Worm (Caenorhabditis elegans) whole organism, young adult: ENCODE results near the gene F02D8.1.

ENCODE experiments used
- B0035.1 ChIP-seq: sonication (generic microtip); optimal IDR thresholded peaks from 2 replicates; lab custom pipeline; 2016; ENCODE audit warnings: missing genetic modification characterization, mild to moderate bottlenecking, missing compliant biosample characterization, missing genotype, missing genetic modification reagents
- B0261.1 ChIP-seq: sonication (generic microtip); optimal IDR thresholded peaks from 2 replicates; lab custom pipeline; 2016; ENCODE audit warnings: mild to moderate bottlenecking, missing genetic modification characterization, moderate library complexity, missing compliant biosample characterization
- B0336.3 ChIP-seq: fragments of 200-800 bp; sonication (Bioruptor generic); IDR thresholded peaks from 2 replicates; pipeline ENCODE4 v1.3.6; 2022; ENCODE audit warnings: missing genetic modification characterization, missing compliant biosample characterization
- F22D6.2 ChIP-seq: sonication (generic microtip); optimal IDR thresholded peaks from 2 replicates; lab custom pipeline; 2016; ENCODE audit warnings: mild to moderate bottlenecking, missing genetic modification characterization, missing compliant biosample characterization
- F33H1.4 ChIP-seq: fragments of 200-800 bp; sonication (Bioruptor generic); IDR thresholded peaks from 2 replicates; pipeline ENCODE4 v1.3.6; 2022; ENCODE audit warnings: missing genetic modification reagents, missing genetic modification characterization, missing compliant biosample characterization
- F37B4.10 ChIP-seq: fragments of 200-800 bp; sonication (Bioruptor generic); IDR thresholded peaks from 2 replicates; pipeline ENCODE4 v1.3.6; 2022; ENCODE audit warnings: missing genetic modification characterization, missing compliant biosample characterization
- F57C9.4 ChIP-seq: sonication (generic microtip); optimal IDR thresholded peaks from 2 replicates; lab custom pipeline; 2017; ENCODE audit warnings: mild to moderate bottlenecking, missing genetic modification characterization, missing compliant biosample characterization
- K12H6.12 ChIP-seq: fragments of 200-800 bp; sonication (Bioruptor generic); optimal IDR thresholded peaks from 2 replicates; lab custom pipeline; 2018; ENCODE audit warnings: mild to moderate bottlenecking, missing genetic modification characterization, missing compliant biosample characterization
- Y79H2A.3 ChIP-seq: fragments of 200-800 bp; sonication (Bioruptor generic); conservative IDR thresholded peaks from 2 replicates; pipeline ENCODE4 v1.3.6; 2022; ENCODE audit warnings: missing genetic modification reagents, missing genetic modification characterization, missing compliant biosample characterization
- athp-1 ChIP-seq: sonication (generic microtip); optimal IDR thresholded peaks from 2 replicates; lab custom pipeline; 2017; ENCODE audit warnings: mild to moderate bottlenecking, missing genetic modification characterization, missing compliant biosample characterization
- attf-3 ChIP-seq: fragments of 200-800 bp; sonication (Bioruptor generic); conservative IDR thresholded peaks from 2 replicates; pipeline ENCODE4 v1.3.6; 2022; ENCODE audit warnings: missing genetic modification reagents, missing genetic modification characterization, missing compliant biosample characterization
- bed-2 ChIP-seq: fragments of 200-800 bp; sonication (Bioruptor generic); IDR thresholded peaks from 2 replicates; pipeline ENCODE4 v1.3.6; 2022; ENCODE audit warnings: missing genetic modification reagents, missing genetic modification characterization, missing compliant biosample characterization
- cebp-2 ChIP-seq: fragments of 200-800 bp; sonication (Bioruptor generic); IDR thresholded peaks from 2 replicates; pipeline ENCODE4 v1.3.6; 2022; ENCODE audit warnings: missing genetic modification characterization, missing compliant biosample characterization
- ceh-100 ChIP-seq: fragments of 200-800 bp; sonication (Bioruptor generic); IDR thresholded peaks from 2 replicates; pipeline ENCODE4 v1.3.6; 2022; ENCODE audit warnings: missing genetic modification reagents, missing genetic modification characterization, missing compliant biosample characterization
- ceh-79 ChIP-seq: sonication (generic microtip); optimal IDR thresholded peaks from 2 replicates; lab custom pipeline; 2017; ENCODE audit warnings: mild to moderate bottlenecking, missing genetic modification characterization, missing compliant biosample characterization
- dpff-1 ChIP-seq: sonication (generic microtip); optimal IDR thresholded peaks from 2 replicates; lab custom pipeline; 2017; ENCODE audit warnings: mild to moderate bottlenecking, missing genetic modification characterization, missing compliant biosample characterization
- efl-1 ChIP-seq: fragments of 150-350 bp; optimal IDR thresholded peaks from 2 replicates; lab custom pipeline; 2014; ENCODE audit warnings: missing biosample characterization, missing genetic modification reagents, missing genetic modification characterization
- egl-44 ChIP-seq: fragments of 200-800 bp; sonication (Bioruptor generic); IDR thresholded peaks from 2 replicates; pipeline ENCODE4 v1.3.6; 2022; ENCODE audit warnings: missing genetic modification reagents, missing genetic modification characterization, missing compliant biosample characterization
- ets-4 ChIP-seq: fragments of 200-800 bp; sonication (Bioruptor generic); optimal IDR thresholded peaks from 2 replicates; lab custom pipeline; 2018; ENCODE audit warnings: mild to moderate bottlenecking, missing genetic modification characterization, missing compliant biosample characterization
- fkh-3 ChIP-seq: sonication (generic microtip); optimal IDR thresholded peaks from 2 replicates; lab custom pipeline; 2016; ENCODE audit warnings: mild to moderate bottlenecking, missing genetic modification characterization, missing compliant biosample characterization
- gei-17 ChIP-seq: fragments of 200-800 bp; sonication (Bioruptor generic); optimal IDR thresholded peaks from 2 replicates; lab custom pipeline; 2018; ENCODE audit warnings: mild to moderate bottlenecking, missing genetic modification characterization, missing compliant biosample characterization
- him-1 ChIP-seq: sonication (generic microtip); optimal IDR thresholded peaks from 2 replicates; lab custom pipeline; 2016; ENCODE audit warnings: missing genotype, missing genetic modification reagents, missing genetic modification characterization, missing compliant biosample characterization
- hmg-1.2 ChIP-seq: fragments of 200-800 bp; sonication (Bioruptor generic); IDR thresholded peaks from 2 replicates; pipeline ENCODE4 v1.3.6; 2022; ENCODE audit warnings: missing genetic modification reagents, missing genetic modification characterization, missing compliant biosample characterization
- hmg-20 ChIP-seq: fragments of 200-800 bp; sonication (Bioruptor generic); IDR thresholded peaks from 2 replicates; pipeline ENCODE4 v1.3.6; 2022; ENCODE audit warnings: missing genetic modification reagents, missing genetic modification characterization, missing compliant biosample characterization
- hrde-1 ChIP-seq: sonication (generic microtip); optimal IDR thresholded peaks from 2 replicates; lab custom pipeline; 2016; ENCODE audit warnings: missing genetic modification characterization, mild to moderate bottlenecking, missing compliant biosample characterization, moderate library complexity, missing genotype, missing genetic modification reagents, borderline replicate concordance
- lag-1 ChIP-seq: fragments of 200-800 bp; sonication (Bioruptor generic); IDR thresholded peaks from 2 replicates; pipeline ENCODE4 v1.3.6; 2022; ENCODE audit warnings: missing genetic modification reagents, missing genetic modification characterization, missing compliant biosample characterization
- lin-26 ChIP-seq: fragments of 200-800 bp; sonication (Bioruptor generic); IDR thresholded peaks from 2 replicates; pipeline ENCODE4 v1.3.6; 2022; ENCODE audit warnings: missing genetic modification reagents, missing genetic modification characterization, missing compliant biosample characterization
- lin-35 ChIP-seq, 3 experiments: fragments of 150-350 bp in 2 of 3; sonication (generic microtip) in 1 of 3; optimal IDR thresholded peaks; 2 replicates each; lab custom pipeline; 2014 to 2018; ENCODE audit warnings: missing biosample characterization in 3 of 3, missing genetic modification characterization in 3 of 3, missing genetic modification reagents in 3 of 3
- lin-54 ChIP-seq: fragments of 200-800 bp; sonication (Bioruptor generic); optimal IDR thresholded peaks from 2 replicates; lab custom pipeline; 2018; ENCODE audit warnings: mild to moderate bottlenecking, missing genetic modification characterization, missing compliant biosample characterization
- madf-8 ChIP-seq: fragments of 200-800 bp; sonication (Bioruptor generic); conservative IDR thresholded peaks from 2 replicates; pipeline ENCODE4 v1.3.6; 2022; ENCODE audit warnings: missing genetic modification reagents, missing genetic modification characterization, missing compliant biosample characterization
- mcd-1 ChIP-seq: fragments of 200-800 bp; sonication (Bioruptor generic); IDR thresholded peaks from 2 replicates; pipeline ENCODE4 v1.3.6; 2022; ENCODE audit warnings: missing genetic modification reagents, missing genetic modification characterization, missing compliant biosample characterization
- mes-4 ChIP-seq: sonication (generic microtip); optimal IDR thresholded peaks from 2 replicates; lab custom pipeline; 2016; ENCODE audit warnings: missing genotype, missing genetic modification characterization, missing compliant biosample characterization
- nhr-179 ChIP-seq: sonication (generic microtip); optimal IDR thresholded peaks from 2 replicates; lab custom pipeline; 2016; ENCODE audit warnings: mild to moderate bottlenecking, missing genetic modification characterization, missing compliant biosample characterization
- nhr-80 ChIP-seq: sonication (generic microtip); optimal IDR thresholded peaks from 2 replicates; lab custom pipeline; 2016; ENCODE audit warnings: missing genetic modification characterization, missing compliant biosample characterization
- nhr-90 ChIP-seq: sonication (generic microtip); optimal IDR thresholded peaks from 2 replicates; lab custom pipeline; 2016; ENCODE audit warnings: missing genotype, mild to moderate bottlenecking, missing genetic modification characterization, missing compliant biosample characterization
- pbrm-1 ChIP-seq: fragments of 200-800 bp; sonication (Bioruptor generic); IDR thresholded peaks from 2 replicates; pipeline ENCODE4 v1.3.6; 2022; ENCODE audit warnings: missing genetic modification reagents, missing genetic modification characterization, missing compliant biosample characterization
- sdz-38 ChIP-seq: sonication (generic microtip); optimal IDR thresholded peaks from 2 replicates; lab custom pipeline; 2016; ENCODE audit warnings: missing genotype, missing genetic modification characterization, missing compliant biosample characterization
- sea-2 ChIP-seq: fragments of 200-800 bp; sonication (Bioruptor generic); IDR thresholded peaks from 2 replicates; pipeline ENCODE4 v1.3.6; 2022; ENCODE audit warnings: missing genetic modification characterization, missing compliant biosample characterization
- snpc-1.1 ChIP-seq: sonication (generic microtip); optimal IDR thresholded peaks from 2 replicates; lab custom pipeline; 2017; ENCODE audit warnings: missing genetic modification characterization, mild to moderate bottlenecking, missing compliant biosample characterization, antibody characterized with exemption, moderate library complexity, missing genotype, missing genetic modification reagents; ENCODE audit not compliant: insufficient read depth
- snpc-4 ChIP-seq, 5 experiments: fragments of 150-350 bp in 1 of 5; sonication (generic microtip) in 4 of 5; optimal IDR thresholded peaks; 2 replicates each; lab custom pipeline; 2014 to 2018; ENCODE audit warnings: missing genetic modification characterization in 5 of 5, missing biosample characterization in 3 of 5, antibody characterized with exemption in 2 of 5, mild to moderate bottlenecking in 2 of 5, missing compliant biosample characterization in 2 of 5, missing genotype in 2 of 5, moderate library complexity in 2 of 5, missing genetic modification reagents in 1 of 5
- sptf-2 ChIP-seq: fragments of 200-800 bp; sonication (Bioruptor generic); optimal IDR thresholded peaks from 2 replicates; lab custom pipeline; 2018; ENCODE audit warnings: mild to moderate bottlenecking, missing genetic modification characterization, missing compliant biosample characterization
- unc-62 ChIP-seq: fragments of 150-350 bp; optimal IDR thresholded peaks from 2 replicates; lab custom pipeline; 2014; ENCODE audit warnings: missing biosample characterization, missing genetic modification reagents, missing genetic modification characterization
- zfh-2 ChIP-seq: fragments of 200-800 bp; sonication (Bioruptor generic); conservative IDR thresholded peaks from 2 replicates; pipeline ENCODE4 v1.3.6; 2022; ENCODE audit warnings: missing genetic modification reagents, missing genetic modification characterization, missing compliant biosample characterization
- ztf-22 ChIP-seq: fragments of 200-800 bp; sonication (Bioruptor generic); optimal IDR thresholded peaks from 2 replicates; lab custom pipeline; 2018; ENCODE audit warnings: mild to moderate bottlenecking, missing genetic modification characterization, moderate library complexity, missing compliant biosample characterization

The F02D8.1 gene

DNA sequence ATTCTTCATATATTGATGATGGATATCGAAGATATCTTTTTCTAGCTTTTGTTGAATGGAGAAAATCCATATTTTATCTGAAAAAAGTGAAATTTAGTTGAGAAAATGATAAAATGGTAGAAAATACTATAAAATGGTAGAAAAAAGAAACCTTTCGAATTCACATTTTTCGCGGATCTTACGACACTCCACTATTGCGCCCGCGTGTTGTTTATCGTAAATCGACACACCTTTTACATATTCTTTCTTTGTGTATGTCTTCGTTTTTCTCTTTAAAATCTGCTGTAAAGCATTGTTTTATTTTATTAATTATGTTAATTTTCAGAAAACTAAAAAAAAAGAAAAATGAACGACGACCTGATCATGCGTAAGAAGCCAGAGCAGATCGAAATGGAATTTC lies 12.3 kb upstream of the F02D8.1 start, which contains the start of the genes cdt-2 and T01C3.2:
cdt-2 (minus strand) TSS at position 284 of the 400 bp plus-strand sequence.
T01C3.2 (plus strand) TSS at position 326 of the 400 bp plus-strand sequence.
- peak; percentile 32 for TF ChIP-seq efl-1 (GFP tag; lab: Kevin White, UChicago)
- TF ChIP-seq B0035.1, result no peak
- peak; percentile 91 for TF ChIP-seq attf-3 (GFP tag; lab: Robert Waterston, UW)

DNA sequence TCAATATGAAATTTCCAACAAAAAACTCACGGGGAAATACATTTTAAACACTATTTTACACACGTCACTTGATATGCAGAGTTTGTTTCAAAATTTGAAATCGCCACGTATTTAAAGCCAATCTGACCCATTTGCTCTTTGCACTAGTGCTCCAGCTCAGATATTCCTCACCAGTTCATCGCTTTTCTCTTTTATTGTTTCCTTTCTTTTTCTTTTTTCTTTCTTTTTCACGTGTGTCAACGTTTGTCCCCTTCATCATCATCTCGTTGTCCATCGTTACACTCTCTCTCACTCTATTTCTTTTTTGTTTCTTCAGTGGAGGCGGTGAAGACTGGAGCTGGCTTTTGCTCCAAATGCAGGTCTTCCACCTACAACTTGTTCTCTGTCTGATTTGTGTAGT lies 6.1 kb upstream of the F02D8.1 start, which contains the start of gene F02D8.4:
F02D8.4 (plus strand) TSS at position 301 of the 400 bp plus-strand sequence.
- TF ChIP-seq F37B4.10 (no peak), hmg-1.2 (no peak), bed-2 (no peak), gei-17 (GFP tag; lab: Kevin White, UChicago) (no peak), ets-4 (GFP tag; lab: Kevin White, UChicago) (no peak), F33H1.4 (GFP tag; lab: Robert Waterston, UW) (no peak), Y79H2A.3 (GFP tag; lab: Robert Waterston, UW) (no peak), K12H6.12 (tag; lab: Kevin White, UChicago) (no peak), unc-62 (GFP tag; lab: Kevin White, UChicago) (no peak), snpc-1.1 (no peak), ceh-100 (no peak), athp-1 (tag; lab: Kevin White, UChicago) (no peak), lin-54 (no peak), B0035.1 (no peak), hmg-20 (GFP tag; lab: Robert Waterston, UW) (no peak), fkh-3 (tag; lab: Kevin White, UChicago) (no peak), B0261.1 (tag; lab: Kevin White, UChicago) (no peak), lin-35 (GFP tag; optimal IDR thresholded peaks at IDR 0.05; lab: Kevin White, UChicago) (no peak)
- TF ChIP-seq, all 124 proteins: peak for 0

DNA sequence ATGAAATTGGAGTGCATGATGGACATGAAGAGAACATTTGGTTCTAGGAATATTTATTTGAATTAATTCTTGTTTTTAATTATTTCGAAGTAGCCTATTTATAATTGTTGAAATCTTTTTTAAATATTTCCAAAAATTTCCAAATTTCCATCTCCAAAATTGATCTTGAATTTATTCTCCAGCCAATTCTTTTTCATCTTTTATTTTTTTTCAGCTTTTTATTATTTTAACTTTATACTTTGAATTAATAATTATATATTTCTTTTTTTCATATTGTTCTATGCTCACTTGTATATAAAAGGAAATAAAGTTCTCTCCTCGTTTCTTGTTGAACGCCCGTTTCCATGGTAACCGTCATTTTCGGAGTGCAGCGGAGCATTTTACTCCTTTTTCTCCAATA lies 1.4 kb upstream of the F02D8.1 start, which contains the start of gene xbx-1:
xbx-1 (plus strand) TSS at position 301 of the 400 bp plus-strand sequence.
- TF ChIP-seq pbrm-1 (GFP tag; lab: Robert Waterston, UW) (no peak), dpff-1 (tag; lab: Kevin White, UChicago) (no peak), madf-8 (no peak), fkh-3 (tag; lab: Kevin White, UChicago) (no peak), hmg-20 (GFP tag; lab: Robert Waterston, UW) (no peak), ceh-79 (tag; lab: Kevin White, UChicago) (no peak), lin-54 (no peak), B0336.3 (GFP tag; lab: Robert Waterston, UW) (no peak), nhr-90 (tag; lab: Kevin White, UChicago) (no peak), zfh-2 (GFP tag; lab: Robert Waterston, UW) (no peak), F22D6.2 (tag; lab: Kevin White, UChicago) (no peak), sdz-38 (tag; lab: Kevin White, UChicago) (no peak), snpc-4 (GFP tag; optimal IDR thresholded peaks at IDR 0.05; lab: Kevin White, UChicago) (no peak), snpc-4 (tag; optimal IDR thresholded peaks at IDR 0.05; lab: Kevin White, UChicago) (no peak), lag-1 (GFP tag; lab: Robert Waterston, UW) (no peak), cebp-2 (GFP tag; lab: Robert Waterston, UW) (no peak), mcd-1 (no peak), F57C9.4 (tag; lab: Kevin White, UChicago) (no peak)

DNA sequence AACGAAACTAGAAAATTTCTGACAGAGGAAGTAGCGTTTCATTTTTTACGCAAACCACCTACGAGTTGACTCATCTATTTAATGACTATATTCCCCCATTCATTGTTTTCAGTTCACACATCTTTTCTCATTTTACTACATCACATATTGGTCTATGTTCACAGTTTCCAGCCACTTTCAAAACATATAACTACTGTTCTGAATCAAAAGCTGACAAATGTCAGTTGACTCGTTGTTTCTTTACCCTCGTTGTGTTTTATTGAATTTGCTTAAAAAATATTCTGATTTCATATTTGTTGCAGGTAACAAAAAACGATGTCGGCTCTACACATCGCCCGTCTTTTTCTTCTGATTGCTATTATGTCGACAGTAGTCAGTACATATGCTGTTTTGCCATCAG lies 7.4 kb downstream of the F02D8.1 start, which contains the start of gene nlp-59:
nlp-59 (plus strand) TSS at position 301 of the 400 bp plus-strand sequence.
- no peak for TF ChIP-seq egl-44 (GFP tag; lab: Robert Waterston, UW)
- TF ChIP-seq ztf-22 (GFP tag; lab: Kevin White, UChicago), result no peak
- no peak for TF ChIP-seq sptf-2 (GFP tag; lab: Kevin White, UChicago)
- TF ChIP-seq lin-26 (GFP tag; lab: Robert Waterston, UW), result no peak
- no peak for TF ChIP-seq him-1
- TF ChIP-seq sea-2, result no peak
- TF ChIP-seq madf-8, result no peak
- no peak for TF ChIP-seq hrde-1 (tag; lab: Kevin White, UChicago)
- no peak for TF ChIP-seq nhr-179 (tag; lab: Kevin White, UChicago)
- TF ChIP-seq mcd-1, result no peak
- TF ChIP-seq nhr-80 (tag; lab: Kevin White, UChicago), result no peak
- no peak for TF ChIP-seq mes-4 (tag; lab: Kevin White, UChicago)
